Worm (Caenorhabditis elegans) whole organism, young adult: ENCODE data around the gene syf-2.

Experiments
- C06A6.2 ChIP-seq: fragments of 200-800 bp; sonication (Bioruptor generic); conservative IDR thresholded peaks from 2 replicates; pipeline ENCODE4 v1.3.6; 2022; ENCODE audit warnings: missing genetic modification characterization, missing compliant biosample characterization
- ama-1 ChIP-seq, 3 experiments: fragments of 150-350 bp in 1 of 3; sonication (generic microtip) in 2 of 3; optimal IDR thresholded peaks; 2 replicates each; lab custom pipeline; 2014 to 2018; ENCODE audit warnings: missing biosample characterization in 2 of 3, missing genetic modification characterization in 2 of 3, missing genetic modification reagents in 2 of 3
- ceh-91 ChIP-seq: fragments of 200-800 bp; sonication (Bioruptor generic); IDR thresholded peaks from 2 replicates; pipeline ENCODE4 v1.3.6; 2022; ENCODE audit warnings: missing genetic modification reagents, missing genetic modification characterization, missing compliant biosample characterization
- dpl-1 ChIP-seq: fragments of 150-350 bp; optimal IDR thresholded peaks from 2 replicates; lab custom pipeline; 2014; ENCODE audit warnings: missing biosample characterization, missing genetic modification reagents, missing genetic modification characterization
- hrde-1 ChIP-seq: sonication (generic microtip); optimal IDR thresholded peaks from 2 replicates; lab custom pipeline; 2016; ENCODE audit warnings: missing genetic modification characterization, mild to moderate bottlenecking, missing compliant biosample characterization, moderate library complexity, missing genotype, missing genetic modification reagents, borderline replicate concordance
- mel-28 ChIP-seq: sonication (generic microtip); optimal IDR thresholded peaks from 2 replicates; lab custom pipeline; 2016; ENCODE audit warnings: borderline replicate concordance, mild to moderate bottlenecking, missing genetic modification characterization, missing compliant biosample characterization
- nfya-2 ChIP-seq: fragments of 200-800 bp; sonication (Bioruptor generic); IDR thresholded peaks from 2 replicates; pipeline ENCODE4 v1.3.6; 2022; ENCODE audit warnings: missing genetic modification reagents, missing genetic modification characterization, missing compliant biosample characterization
- tbx-9 ChIP-seq: sonication (generic microtip); optimal IDR thresholded peaks from 2 replicates; lab custom pipeline; 2016; ENCODE audit warnings: borderline replicate concordance, missing genetic modification characterization, inconsistent platforms, missing compliant biosample characterization
- ztf-26 ChIP-seq: sonication (generic microtip); optimal IDR thresholded peaks from 2 replicates; lab custom pipeline; 2017; ENCODE audit warnings: missing genetic modification characterization, missing compliant biosample characterization

DNA sequence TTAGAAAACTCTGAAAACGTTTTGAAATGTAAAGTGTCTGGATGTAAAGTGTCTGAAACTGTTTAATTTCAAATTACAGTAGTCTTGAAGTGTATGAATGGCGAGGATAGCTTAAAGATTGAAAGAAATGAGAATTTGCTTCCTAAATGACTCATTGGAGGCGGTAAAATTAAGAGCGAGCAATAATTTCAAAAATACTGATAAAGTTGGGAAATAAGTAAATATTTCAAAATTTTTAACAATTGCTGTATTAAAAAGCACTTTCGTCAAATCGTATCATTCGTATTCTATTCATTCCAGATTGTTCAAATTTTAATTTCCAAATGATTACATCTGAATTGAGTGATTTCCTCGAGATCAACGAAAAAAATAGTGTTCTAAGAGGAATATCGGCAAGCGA lies 37.6 kb downstream of the syf-2 start, which contains the start of gene B0280.2:
- no peak for TF ChIP-seq nfya-2 (GFP tag; lab: Robert Waterston, UW)
- no peak for TF ChIP-seq hrde-1 (tag; lab: Kevin White, UChicago)
- no peak for TF ChIP-seq ztf-26 (tag; lab: Kevin White, UChicago)
- no peak for TF ChIP-seq ama-1 (optimal IDR thresholded peaks at IDR 0.05; lab: Kevin White, UChicago)
- TF ChIP-seq ama-1 (GFP tag; optimal IDR thresholded peaks at IDR 0.05; lab: Kevin White, UChicago): no peak
- TF ChIP-seq dpl-1 (GFP tag; lab: Kevin White, UChicago): no peak
- TF ChIP-seq C06A6.2 (GFP tag; lab: Robert Waterston, UW): no peak
- no peak for TF ChIP-seq ceh-91 (GFP tag; lab: Robert Waterston, UW)
- no peak for TF ChIP-seq mel-28 (tag; lab: Kevin White, UChicago)
- no peak for TF ChIP-seq tbx-9 (tag; lab: Kevin White, UChicago)
